Worm (Caenorhabditis elegans): Measurements from ENCODE around the gene F59E12.8.

- TF ChIP-seq sea-2 (GFP tag; IDR thresholded peaks at IDR 0.05), result no peak
- no peak for TF ChIP-seq ama-1 (optimal IDR thresholded peaks at IDR 0.05)
- no peak for TF ChIP-seq ama-1 (GFP tag; optimal IDR thresholded peaks at IDR 0.05)
- TF ChIP-seq C06A6.2 (GFP tag; conservative IDR thresholded peaks at IDR 0.05), result no peak
- TF ChIP-seq K12H6.12 (tag; optimal IDR thresholded peaks at IDR 0.05), result peak; percentile 17
- no peak for TF ChIP-seq unc-62 (GFP tag; optimal IDR thresholded peaks at IDR 0.05)
- no peak for TF ChIP-seq nfyb-1 (GFP tag; IDR thresholded peaks at IDR 0.05)
- TF ChIP-seq ekl-4 (GFP tag; IDR thresholded peaks at IDR 0.05), result no peak
- TF ChIP-seq ceh-100 (GFP tag; IDR thresholded peaks at IDR 0.05), result peak; percentile 93
- TF ChIP-seq B0019.2 (GFP tag; conservative IDR thresholded peaks at IDR 0.05), result no peak
These were observed 42.4 kb downstream of the F59E12.8 start, which contains the start of gene ttc-4 for ce11 chrII:5594210-5594764.
